Fruit fly (Drosophila melanogaster): ENCODE data around the gene Vml.
A peak's percentile ranks its signal among the peaks of the same experiment; 100 is the strongest.

The Vml gene

dm6 chrX:2293294-2293988 lies 17.8 kb downstream of the Vml start, which contains the start of gene CG2865 (continued):
- TF ChIP-seq CHES-1-like (GFP tag; optimal IDR thresholded peaks at IDR 0.05) (peak; percentile 96), Antp (GFP tag; optimal IDR thresholded peaks at IDR 0.05) (peak; percentile 88), da (GFP tag; optimal IDR thresholded peaks at IDR 0.05) (peak; percentile 33), CG13424 (tag; optimal IDR thresholded peaks at IDR 0.05) (peak; percentile 98), az2 (GFP tag; optimal IDR thresholded peaks at IDR 0.05) (peak; percentile 89), dm (GFP tag; optimal IDR thresholded peaks at IDR 0.05) (peak; percentile 83), mam (GFP tag; optimal IDR thresholded peaks at IDR 0.05) (peak; percentile 92), Vsx1 (GFP tag; optimal IDR thresholded peaks at IDR 0.05) (peak; percentile 92), crc (GFP tag; optimal IDR thresholded peaks at IDR 0.05) (peak; percentile 88), CG12155 (GFP tag; optimal IDR thresholded peaks at IDR 0.05) (peak; percentile 89), TFAM (GFP tag; optimal IDR thresholded peaks at IDR 0.05) (peak; percentile 57), salm (tag; optimal IDR thresholded peaks at IDR 0.05) (peak; percentile 95), CkIIα-i1 (GFP tag; IDR thresholded peaks at IDR 0.05) (0 out of 2 replicates have a peak, but pooled peaks have one; percentile 7), tio (GFP tag; optimal IDR thresholded peaks at IDR 0.05) (peak; percentile 90), CG12744 (GFP tag; optimal IDR thresholded peaks at IDR 0.05) (peak; percentile 80), gem (tag; optimal IDR thresholded peaks at IDR 0.05) (peak; percentile 97), CG18599 (GFP tag; optimal IDR thresholded peaks at IDR 0.05) (peak; percentile 98), Atf3 (GFP tag; optimal IDR thresholded peaks at IDR 0.05) (peak; percentile 77), zen (tag; optimal IDR thresholded peaks at IDR 0.05) (peak; percentile 91), Optix (GFP tag; IDR thresholded peaks at IDR 0.05) (0 out of 3 replicates have a peak, but pooled peaks have one; percentile 54), dmrt11E (tag; optimal IDR thresholded peaks at IDR 0.05) (peak; percentile 92), CG11504 (tag; optimal IDR thresholded peaks at IDR 0.05) (peak; percentile 96), ftz-f1 (GFP tag; optimal IDR thresholded peaks at IDR 0.05) (peak; percentile 28), hth (optimal IDR thresholded peaks at IDR 0.05) (no peak), hb (GFP tag; IDR thresholded peaks at IDR 0.05; ENCODE audit: partially characterized antibody) (no peak), CG43689 (GFP tag; IDR thresholded peaks at IDR 0.05) (peak; percentile 64), slou (GFP tag; optimal IDR thresholded peaks at IDR 0.05) (peak; percentile 80), gfzf (GFP tag; optimal IDR thresholded peaks at IDR 0.05) (peak; percentile 6), CG30403 (GFP tag; optimal IDR thresholded peaks at IDR 0.05) (peak; percentile 94), CG12391 (tag; optimal IDR thresholded peaks at IDR 0.05) (peak; percentile 96), ttk (GFP tag; IDR thresholded peaks at IDR 0.05) (peak; percentile 72), unpg (GFP tag; optimal IDR thresholded peaks at IDR 0.05) (peak; percentile 95), inv (GFP tag; IDR thresholded peaks at IDR 0.05; ENCODE audit: partially characterized antibody) (peak; percentile 20; the same call in 1 of the 2 replicates), Dref (GFP tag; IDR thresholded peaks at IDR 0.05) (no peak), CG14667 (GFP tag; IDR thresholded peaks at IDR 0.05) (peak; percentile 75), Chrac-16 (GFP tag; optimal IDR thresholded peaks at IDR 0.05) (peak; percentile 90), CG34422 (GFP tag; IDR thresholded peaks at IDR 0.05) (peak; percentile 77; the same call in 2 of the 3 replicates), ab (GFP tag; optimal IDR thresholded peaks at IDR 0.05) (peak; percentile 82), CG12299 (tag; optimal IDR thresholded peaks at IDR 0.05) (peak; percentile 96), CG5245 (GFP tag; optimal IDR thresholded peaks at IDR 0.05) (peak; percentile 71), ap (GFP tag; IDR thresholded peaks at IDR 0.05) (peak; percentile 79), Med (GFP tag) (peak; percentile 98), crol (GFP tag; IDR thresholded peaks at IDR 0.05) (peak; percentile 94), pan (optimal IDR thresholded peaks at IDR 0.05) (no peak), pan (GFP tag; optimal IDR thresholded peaks at IDR 0.05 in 1 of 2, IDR thresholded peaks at IDR 0.05 in 1 of 2) (peak in 1 of 2 experiments; percentile 88), Dfd (GFP tag; optimal IDR thresholded peaks at IDR 0.05) (no peak), Hmx (GFP tag; optimal IDR thresholded peaks at IDR 0.05) (peak; percentile 80), Oaz (GFP tag; IDR thresholded peaks at IDR 0.05) (peak; percentile 83), CTCF (GFP tag; optimal IDR thresholded peaks at IDR 0.05) (peak; percentile 56), CG31441 (GFP tag; IDR thresholded peaks at IDR 0.05) (peak; percentile 96), MESR4 (GFP tag; optimal IDR thresholded peaks at IDR 0.05) (peak; percentile 3)

All from whole organism, embryonic.